Worm (Caenorhabditis elegans) whole organism, midembryonic: ENCODE measurements around the gene C25G4.7.
"Not testable (repeated sequence)": the region's sequence is repeated elsewhere in the genome, so short reads cannot be mapped to it uniquely, and the experiment has no call there.

Experiments
- T22C8.4 ChIP-seq: fragments of 200-800 bp; sonication (Bioruptor generic); IDR thresholded peaks from 2 replicates; pipeline ENCODE4 v1.3.6; 2022; ENCODE audit warnings: missing genetic modification characterization, missing compliant biosample characterization
- cog-1 ChIP-seq: sonication (generic microtip); optimal IDR thresholded peaks from 2 replicates; lab custom pipeline; 2016; ENCODE audit warnings: missing genetic modification characterization, missing compliant biosample characterization
- flt-1 ChIP-seq: fragments of 200-800 bp; sonication (Bioruptor generic); IDR thresholded peaks from 2 replicates; pipeline ENCODE4 v1.3.6; 2022; ENCODE audit warnings: missing genetic modification characterization, missing compliant biosample characterization
- klf-2 ChIP-seq: fragments of 200-800 bp; sonication (Bioruptor generic); conservative IDR thresholded peaks from 2 replicates; pipeline ENCODE4 v1.3.6; 2022; ENCODE audit warnings: missing genetic modification reagents, missing genetic modification characterization, missing compliant biosample characterization
- med-1 ChIP-seq: sonication (generic microtip); optimal IDR thresholded peaks from 2 replicates; lab custom pipeline; 2017; ENCODE audit warnings: missing genetic modification characterization, mild to moderate bottlenecking, missing compliant biosample characterization, antibody characterized with exemption, missing genetic modification reagents; ENCODE audit not compliant: insufficient read depth
- ref-1 ChIP-seq: fragments of 200-800 bp; sonication (Bioruptor generic); conservative IDR thresholded peaks from 2 replicates; pipeline ENCODE4 v1.3.6; 2022; ENCODE audit warnings: missing genetic modification reagents, missing genetic modification characterization, missing compliant biosample characterization
- tab-1 ChIP-seq: fragments of 200-800 bp; sonication (Bioruptor generic); IDR thresholded peaks from 2 replicates; pipeline ENCODE4 v1.3.6; 2022; ENCODE audit warnings: missing genetic modification characterization, missing compliant biosample characterization
- ztf-23 ChIP-seq: fragments of 200-800 bp; sonication (Bioruptor generic); IDR thresholded peaks from 2 replicates; pipeline ENCODE4 v1.3.6; 2022; ENCODE audit warnings: missing genetic modification reagents, missing genetic modification characterization, missing compliant biosample characterization
- ztf-29 ChIP-seq: fragments of 200-800 bp; sonication (Bioruptor generic); IDR thresholded peaks from 2 replicates; pipeline ENCODE4 v1.3.6; 2022; ENCODE audit warnings: missing genetic modification reagents, missing genetic modification characterization, missing compliant biosample characterization

The C25G4.7 gene

ce11 chrIV:12490491-12490890, 33.8 kb downstream of the C25G4.7 start, which contains the start of gene him-6:
Gene him-6 (plus strand): TSS chrIV:12490791.
- TF ChIP-seq flt-1 (GFP tag; lab: Robert Waterston, UW) = no peak
- TF ChIP-seq tab-1 (GFP tag; lab: Robert Waterston, UW) = no peak
- no peak for TF ChIP-seq ztf-23 (GFP tag; lab: Robert Waterston, UW)
- TF ChIP-seq cog-1 = no peak

DNA sequence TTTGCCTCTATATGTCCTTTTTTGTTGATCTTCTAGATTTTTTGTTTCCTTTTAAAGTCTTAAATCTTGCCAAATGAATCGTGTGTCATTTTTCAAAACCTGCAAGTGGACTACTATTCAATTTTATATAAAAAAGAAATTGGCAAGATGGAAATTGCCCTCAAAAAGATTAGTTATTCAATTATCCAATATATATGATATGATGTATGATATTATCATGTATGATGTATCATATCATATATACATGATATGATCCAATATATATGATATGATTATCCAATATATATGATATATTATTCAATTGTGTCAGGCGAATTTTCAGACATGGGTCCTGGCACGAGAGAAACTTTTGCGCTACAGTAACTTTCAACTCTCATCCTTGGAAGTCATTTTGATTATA, 38.5 kb downstream of the C25G4.7 start, which contains the start of gene sru-20:
Gene sru-20, plus strand, starts transcription at position 301 of the 400 bp plus-strand sequence.
- TF ChIP-seq ztf-23 (GFP tag; lab: Robert Waterston, UW) = no peak
- TF ChIP-seq T22C8.4 (GFP tag; lab: Robert Waterston, UW) = no peak
- no peak for TF ChIP-seq flt-1 (GFP tag; lab: Robert Waterston, UW)
- TF ChIP-seq tab-1 (GFP tag; lab: Robert Waterston, UW) = no peak
- TF ChIP-seq cog-1 = no peak
- TF ChIP-seq ztf-29 = no peak
- no peak for TF ChIP-seq ref-1
- TF ChIP-seq med-1 (GFP tag; lab: Kevin White, UChicago) = no peak
- no peak for TF ChIP-seq klf-2 (GFP tag; lab: Robert Waterston, UW)

ce11 chrIV:12498238-12498637, 41.5 kb downstream of the C25G4.7 start, which contains the start of gene sru-19:
Gene sru-19 (plus strand): TSS chrIV:12498538.
- TF ChIP-seq klf-2 (GFP tag; lab: Robert Waterston, UW) (no peak), cog-1 (no peak), ztf-23 (GFP tag; lab: Robert Waterston, UW) (no peak), tab-1 (GFP tag; lab: Robert Waterston, UW) (no peak), ztf-29 (no peak), flt-1 (GFP tag; lab: Robert Waterston, UW) (no peak), T22C8.4 (GFP tag; lab: Robert Waterston, UW) (no peak), ref-1 (no peak), med-1 (GFP tag; lab: Kevin White, UChicago) (no peak)

DNA sequence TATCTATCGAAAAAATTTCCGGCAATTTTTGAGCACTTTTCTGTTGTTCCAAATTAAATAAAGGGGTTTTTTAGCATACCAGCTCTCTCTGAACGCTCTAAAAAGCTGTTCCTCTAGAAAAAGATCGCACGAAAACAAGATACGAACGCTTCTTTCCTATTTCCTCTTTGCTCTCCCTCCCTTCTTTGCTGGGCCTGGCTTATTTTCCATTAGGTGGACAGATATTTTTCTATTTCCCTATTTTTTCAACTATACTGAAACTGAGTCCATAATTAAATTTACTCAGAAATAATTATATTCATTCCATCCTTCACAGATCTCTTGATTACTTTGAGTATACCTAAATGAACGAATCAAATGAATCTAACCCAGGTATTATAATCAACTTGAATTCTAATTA, 45.2 kb downstream of the C25G4.7 start, which contains the start of gene sru-18:
Gene sru-18, plus strand, starts transcription at position 301 of the 400 bp plus-strand sequence.
- no peak for TF ChIP-seq tab-1 (GFP tag; lab: Robert Waterston, UW)
- TF ChIP-seq med-1 (GFP tag; lab: Kevin White, UChicago) = no peak
- no peak for TF ChIP-seq ztf-23 (GFP tag; lab: Robert Waterston, UW)
- TF ChIP-seq ref-1 = no peak

ce11 chrIV:12505397-12505796, 48.7 kb downstream of the C25G4.7 start, which contains the start of gene sru-17:
Gene sru-17 (plus strand): TSS chrIV:12505697.
- not testable (repeated sequence) for TF ChIP-seq klf-2 (GFP tag; lab: Robert Waterston, UW); ref-1; med-1 (GFP tag; lab: Kevin White, UChicago)
